Worm (Caenorhabditis elegans) whole organism, mixed stage, embryonic: ENCODE results near the gene copz-1.

ENCODE experiments used
- M03D4.4 ChIP-seq: sonication (generic microtip); optimal IDR thresholded peaks from 2 replicates; lab custom pipeline; 2017; ENCODE audit warnings: mild to moderate bottlenecking, missing genetic modification characterization, missing compliant biosample characterization
- bed-3 ChIP-seq: fragments of 200-800 bp; sonication (Bioruptor generic); optimal IDR thresholded peaks from 3 replicates; lab custom pipeline; 2018; ENCODE audit warnings: mild to moderate bottlenecking, missing genetic modification characterization, moderate library complexity, missing compliant biosample characterization
- blmp-1 ChIP-seq: fragments of 150-350 bp; optimal IDR thresholded peaks from 2 replicates; lab custom pipeline; 2014; ENCODE audit warnings: missing biosample characterization, missing genetic modification characterization
- ceh-39 ChIP-seq: fragments of 150-350 bp; optimal IDR thresholded peaks from 2 replicates; lab custom pipeline; 2014; ENCODE audit warnings: missing biosample characterization, missing genetic modification characterization
- ceh-43 ChIP-seq: fragments of 200-800 bp; sonication (Bioruptor generic); optimal IDR thresholded peaks from 2 replicates; lab custom pipeline; 2018; ENCODE audit warnings: mild to moderate bottlenecking, missing genetic modification characterization, moderate library complexity, missing compliant biosample characterization
- ceh-83 ChIP-seq: fragments of 200-800 bp; sonication (Bioruptor generic); optimal IDR thresholded peaks from 2 replicates; lab custom pipeline; 2018; ENCODE audit warnings: mild to moderate bottlenecking, missing genetic modification characterization, missing compliant biosample characterization
- cnd-1 ChIP-seq: fragments of 200-800 bp; sonication (Bioruptor generic); optimal IDR thresholded peaks from 2 replicates; lab custom pipeline; 2018; ENCODE audit warnings: mild to moderate bottlenecking, missing genetic modification characterization, missing compliant biosample characterization
- elt-3 ChIP-seq: fragments of 150-350 bp; optimal IDR thresholded peaks from 2 replicates; lab custom pipeline; 2014; ENCODE audit warnings: missing biosample characterization, missing genetic modification characterization
- flh-1 ChIP-seq: fragments of 200-800 bp; sonication (Bioruptor generic); optimal IDR thresholded peaks from 2 replicates; lab custom pipeline; 2018; ENCODE audit warnings: mild to moderate bottlenecking, missing genetic modification characterization, moderate library complexity, missing compliant biosample characterization
- ham-2 ChIP-seq: fragments of 200-800 bp; sonication (Bioruptor generic); optimal IDR thresholded peaks from 2 replicates; lab custom pipeline; 2018; ENCODE audit warnings: mild to moderate bottlenecking, missing genetic modification characterization, missing compliant biosample characterization
- hlh-1 ChIP-seq: fragments of 150-350 bp; optimal IDR thresholded peaks from 2 replicates; lab custom pipeline; 2014; ENCODE audit warnings: missing biosample characterization, missing genetic modification reagents, missing genetic modification characterization
- lin-13 ChIP-seq: fragments of 150-350 bp; optimal IDR thresholded peaks from 2 replicates; lab custom pipeline; 2014; ENCODE audit warnings: missing biosample characterization, missing genetic modification characterization
- lin-32 ChIP-seq: fragments of 200-800 bp; sonication (Bioruptor generic); optimal IDR thresholded peaks from 2 replicates; lab custom pipeline; 2018; ENCODE audit warnings: mild to moderate bottlenecking, missing genetic modification characterization, missing compliant biosample characterization
- lsy-2 ChIP-seq: fragments of 150-350 bp; optimal IDR thresholded peaks from 2 replicates; lab custom pipeline; 2014; ENCODE audit warnings: missing biosample characterization, missing genetic modification characterization
- mab-5 ChIP-seq: fragments of 150-350 bp; optimal IDR thresholded peaks from 2 replicates; lab custom pipeline; 2014; ENCODE audit warnings: missing biosample characterization, missing genetic modification characterization
- mep-1 ChIP-seq: fragments of 150-350 bp; optimal IDR thresholded peaks from 2 replicates; lab custom pipeline; 2017; ENCODE audit warnings: missing biosample characterization, missing genetic modification reagents, missing genetic modification characterization, inconsistent platforms
- mls-2 ChIP-seq: sonication (generic microtip); optimal IDR thresholded peaks from 2 replicates; lab custom pipeline; 2016; ENCODE audit warnings: mild to moderate bottlenecking, missing genetic modification characterization, moderate library complexity, missing compliant biosample characterization
- nhr-12 ChIP-seq: fragments of 150-350 bp; optimal IDR thresholded peaks from 2 replicates; lab custom pipeline; 2014; ENCODE audit warnings: missing biosample characterization, missing genetic modification characterization
- nhr-2 ChIP-seq: fragments of 150-350 bp; optimal IDR thresholded peaks from 2 replicates; lab custom pipeline; 2014; ENCODE audit warnings: missing biosample characterization, missing genetic modification characterization
- nhr-237 ChIP-seq: fragments of 150-350 bp; optimal IDR thresholded peaks from 2 replicates; lab custom pipeline; 2014; ENCODE audit warnings: missing biosample characterization, missing genetic modification characterization
- nhr-28 ChIP-seq: fragments of 150-350 bp; optimal IDR thresholded peaks from 2 replicates; lab custom pipeline; 2014; ENCODE audit warnings: missing biosample characterization, missing genetic modification characterization
- nhr-76 ChIP-seq: sonication (generic microtip); optimal IDR thresholded peaks from 2 replicates; lab custom pipeline; 2017; ENCODE audit warnings: missing biosample characterization, missing genetic modification characterization
- sem-2 ChIP-seq: fragments of 200-800 bp; sonication (Bioruptor generic); optimal IDR thresholded peaks from 2 replicates; lab custom pipeline; 2018; ENCODE audit warnings: mild to moderate bottlenecking, missing genetic modification characterization, missing compliant biosample characterization
- snpc-4 ChIP-seq: fragments of 150-350 bp; optimal IDR thresholded peaks from 2 replicates; lab custom pipeline; 2014; ENCODE audit warnings: missing biosample characterization, missing genetic modification characterization
- sptf-1 ChIP-seq: sonication (generic microtip); optimal IDR thresholded peaks from 2 replicates; lab custom pipeline; 2017; ENCODE audit warnings: mild to moderate bottlenecking, missing genetic modification characterization, moderate library complexity, missing compliant biosample characterization
- tbx-8 ChIP-seq: fragments of 200-800 bp; sonication (Bioruptor generic); optimal IDR thresholded peaks from 2 replicates; lab custom pipeline; 2018; ENCODE audit warnings: mild to moderate bottlenecking, missing genetic modification characterization, moderate library complexity, missing compliant biosample characterization
- unc-120 ChIP-seq: sonication (generic microtip); optimal IDR thresholded peaks from 2 replicates; lab custom pipeline; 2017; ENCODE audit warnings: missing genetic modification characterization, missing compliant biosample characterization; ENCODE audit not compliant: poor library complexity, severe bottlenecking
- unc-39 ChIP-seq: fragments of 150-350 bp; optimal IDR thresholded peaks from 2 replicates; lab custom pipeline; 2014; ENCODE audit warnings: missing biosample characterization, missing genetic modification characterization
- unc-62 ChIP-seq: fragments of 150-350 bp; optimal IDR thresholded peaks from 2 replicates; lab custom pipeline; 2014; ENCODE audit warnings: missing biosample characterization, missing genetic modification reagents, missing genetic modification characterization
- zip-8 ChIP-seq: fragments of 150-350 bp; optimal IDR thresholded peaks from 2 replicates; lab custom pipeline; 2014; ENCODE audit warnings: missing biosample characterization, missing genetic modification characterization

The copz-1 gene

DNA sequence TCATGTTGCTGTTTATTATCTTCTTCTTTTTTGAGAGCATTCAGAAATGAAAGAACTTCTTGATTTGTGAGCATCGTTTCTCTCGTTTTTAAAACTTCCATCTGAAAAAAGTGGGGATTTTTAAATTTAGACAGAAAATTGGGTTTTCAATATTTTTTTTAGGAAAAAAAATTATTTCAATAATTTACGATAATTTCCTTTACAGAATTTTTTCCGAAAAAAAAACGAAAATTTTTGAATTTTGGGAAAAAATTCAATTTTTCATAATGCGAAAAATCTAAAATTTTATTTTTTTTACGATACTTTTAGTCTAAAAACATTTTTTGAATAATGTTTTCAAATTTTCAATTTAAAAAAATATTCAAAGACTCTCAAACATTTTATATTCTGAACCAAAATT, 15.6 kb upstream of the copz-1 start, which contains the start of gene M106.7:
Gene M106.7 (minus strand): TSS at position 101 of the 400 bp plus-strand sequence.
- TF ChIP-seq mls-2 (no peak), mep-1 (tag; lab: Kevin White, UChicago) (no peak), nhr-76 (tag; lab: Kevin White, UChicago) (no peak), blmp-1 (tag; lab: Kevin White, UChicago) (no peak), mab-5 (tag; lab: Kevin White, UChicago) (no peak), nhr-237 (tag; lab: Kevin White, UChicago) (no peak), ceh-43 (no peak), elt-3 (no peak), lin-13 (tag; lab: Kevin White, UChicago) (no peak)

DNA sequence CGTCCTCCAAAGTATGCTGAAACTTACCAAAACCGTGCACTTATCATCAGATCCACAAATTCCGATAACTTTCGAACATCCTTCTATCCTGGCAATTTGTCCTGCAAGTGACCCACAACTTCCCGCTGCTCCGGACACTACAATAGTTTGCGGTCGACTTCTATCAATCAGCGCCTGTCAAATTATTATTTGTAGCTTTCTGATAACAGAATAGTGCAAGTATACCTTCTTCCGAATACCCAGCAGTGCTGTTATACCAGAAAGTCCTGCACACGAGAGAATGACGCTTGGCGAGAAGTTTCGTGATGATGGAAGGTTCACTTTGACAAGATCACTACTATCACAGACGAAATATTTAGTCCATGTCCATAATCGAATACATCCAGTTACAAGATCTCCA, 13.3 kb upstream of the copz-1 start:
- TF ChIP-seq bed-3 (GFP tag; lab: Kevin White, UChicago): no peak
- no peak for TF ChIP-seq ham-2 (GFP tag; lab: Kevin White, UChicago)
- TF ChIP-seq blmp-1 (tag; lab: Kevin White, UChicago): no peak
- no peak for TF ChIP-seq ceh-83 (GFP tag; lab: Kevin White, UChicago)
- no peak for TF ChIP-seq tbx-8 (GFP tag; lab: Kevin White, UChicago)
- TF ChIP-seq unc-39 (tag; lab: Kevin White, UChicago): no peak
- TF ChIP-seq flh-1 (GFP tag; lab: Kevin White, UChicago): no peak
- TF ChIP-seq cnd-1 (tag; lab: Kevin White, UChicago): no peak
- TF ChIP-seq ceh-39 (tag; lab: Kevin White, UChicago): no peak
- TF ChIP-seq nhr-237 (tag; lab: Kevin White, UChicago): no peak
- TF ChIP-seq sptf-1 (tag; lab: Kevin White, UChicago): no peak
- TF ChIP-seq zip-8: no peak
- TF ChIP-seq mls-2: no peak
- no peak for TF ChIP-seq unc-120 (tag; lab: Kevin White, UChicago)
- no peak for TF ChIP-seq nhr-12 (tag; lab: Kevin White, UChicago)
- no peak for TF ChIP-seq mab-5 (tag; lab: Kevin White, UChicago)
- TF ChIP-seq elt-3: no peak
- no peak for TF ChIP-seq hlh-1 (tag; lab: Kevin White, UChicago)

ce11 chrII:10860840-10861239, 11.8 kb upstream of the copz-1 start, which contains the start of gene M106.3:
M106.3 (minus strand) TSS chrII:10860909.
- TF ChIP-seq nhr-28 (tag; lab: Kevin White, UChicago) (no peak), mls-2 (no peak), zip-8 (no peak), ceh-39 (tag; lab: Kevin White, UChicago) (no peak), unc-39 (tag; lab: Kevin White, UChicago) (no peak), blmp-1 (tag; lab: Kevin White, UChicago) (no peak), nhr-237 (tag; lab: Kevin White, UChicago) (no peak), ceh-43 (no peak), snpc-4 (tag; lab: Kevin White, UChicago) (no peak), bed-3 (GFP tag; lab: Kevin White, UChicago) (no peak), elt-3 (no peak), lsy-2 (no peak), lin-32 (GFP tag; lab: Kevin White, UChicago) (no peak)

DNA sequence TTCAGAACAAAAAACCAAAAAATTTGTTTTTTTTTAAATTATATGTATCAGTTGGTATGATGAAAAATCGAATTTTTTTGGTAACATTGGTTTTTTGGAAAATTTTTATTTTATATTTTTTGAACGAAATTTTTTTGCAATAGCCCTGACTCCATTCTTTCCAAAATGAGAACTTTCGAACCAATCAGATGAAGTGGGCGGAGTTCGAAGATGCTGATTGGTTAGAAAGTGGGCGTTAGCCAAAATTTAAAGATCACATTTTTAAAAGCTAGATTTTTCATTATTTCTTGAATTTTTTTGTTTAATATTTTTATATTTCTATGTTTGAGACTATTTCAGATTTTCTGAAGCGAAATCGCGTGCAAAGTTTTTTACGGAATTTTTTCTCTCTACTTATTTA, 11.4 kb upstream of the copz-1 start:
- TF ChIP-seq sem-2 (GFP tag; lab: Kevin White, UChicago) (no peak), ham-2 (GFP tag; lab: Kevin White, UChicago) (no peak), unc-62 (GFP tag; lab: Kevin White, UChicago) (no peak), flh-1 (GFP tag; lab: Kevin White, UChicago) (no peak)

DNA sequence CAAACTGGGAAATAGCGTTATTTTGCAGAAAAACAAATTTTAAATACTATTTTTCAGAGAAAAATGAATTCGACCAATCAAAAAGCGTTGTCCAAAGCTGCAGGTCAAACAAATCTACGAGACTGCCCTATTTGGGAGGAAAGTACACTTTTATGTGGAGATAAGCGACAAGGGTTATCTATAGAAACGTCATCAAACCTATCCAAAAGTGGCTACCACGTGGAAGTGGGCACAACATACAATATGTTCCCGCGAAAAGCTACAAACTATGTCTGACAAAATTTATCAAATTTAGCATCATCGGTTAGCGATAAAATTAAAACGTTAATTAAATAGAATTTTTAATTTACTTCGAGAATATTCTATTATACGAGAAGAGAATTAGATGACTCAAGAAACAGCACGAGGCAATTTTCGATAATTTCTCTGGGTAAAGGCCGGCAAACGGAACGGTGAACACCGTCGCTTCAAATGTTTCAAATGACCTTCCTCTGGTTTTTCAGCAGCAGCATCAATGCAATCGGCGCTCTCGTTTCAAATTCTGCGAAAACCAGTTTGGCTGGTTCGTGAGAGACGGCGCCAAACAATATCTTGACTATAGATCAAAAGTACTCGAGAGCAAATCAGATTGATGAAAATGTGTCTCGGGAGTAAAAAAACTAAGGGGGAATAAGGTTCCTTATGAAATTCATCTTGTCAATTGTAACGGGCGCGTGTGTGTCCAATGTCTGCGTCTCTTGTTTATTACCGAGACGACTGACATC, 10.8 kb upstream of the copz-1 start:
- no peak for TF ChIP-seq nhr-76 (tag; lab: Kevin White, UChicago)
- TF ChIP-seq mab-5 (tag; lab: Kevin White, UChicago): no peak
- no peak for TF ChIP-seq M03D4.4 (tag; lab: Kevin White, UChicago)
- no peak for TF ChIP-seq nhr-2
- TF ChIP-seq nhr-12 (tag; lab: Kevin White, UChicago): no peak
- no peak for TF ChIP-seq mep-1 (tag; lab: Kevin White, UChicago)
